Worm (Caenorhabditis elegans): Measurements from ENCODE around the gene C36C5.12.

DNA sequence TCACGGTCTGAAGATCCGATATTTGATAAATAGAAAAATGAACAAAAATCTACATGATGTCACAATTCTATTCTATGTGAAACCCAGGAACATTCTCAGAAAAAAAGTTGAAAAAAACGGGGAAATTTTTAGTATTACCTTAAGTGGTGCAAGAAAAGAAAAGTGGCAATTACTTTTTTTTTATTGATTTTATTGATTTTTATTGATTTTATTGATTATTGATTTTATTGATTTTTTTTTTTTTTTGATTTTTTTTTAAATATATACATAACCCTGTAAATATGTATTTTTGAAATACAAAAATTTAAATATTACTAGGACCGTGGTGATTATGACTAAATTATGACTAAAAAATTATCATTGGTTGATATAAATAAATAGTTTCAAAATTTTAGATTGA is 12.5 kb upstream of the C36C5.12 start:
- TF ChIP-seq tra-4 (tag; optimal IDR thresholded peaks at IDR 0.05): no peak
- no peak for TF ChIP-seq hnd-1 (tag; optimal IDR thresholded peaks at IDR 0.05)

Data from whole organism, early embryonic.